Worm (Caenorhabditis elegans) whole organism, L2 larva: Measurements from ENCODE around the gene F25D1.3.

Source experiments
- C34F6.9 ChIP-seq: fragments of 150-350 bp; optimal IDR thresholded peaks from 2 replicates; lab custom pipeline; 2014; ENCODE audit warnings: missing biosample characterization, missing genetic modification characterization
- F13H6.1 ChIP-seq: sonication (generic microtip); optimal IDR thresholded peaks from 2 replicates; lab custom pipeline; 2016; ENCODE audit warnings: missing genetic modification characterization, missing compliant biosample characterization
- R02D3.7 ChIP-seq: fragments of 150-350 bp; optimal IDR thresholded peaks from 2 replicates; lab custom pipeline; 2014; ENCODE audit warnings: missing biosample characterization, missing genetic modification characterization
- Y55F3AM.14 ChIP-seq: fragments of 200-800 bp; sonication (Bioruptor generic); optimal IDR thresholded peaks from 2 replicates; lab custom pipeline; 2018; ENCODE audit warnings: mild to moderate bottlenecking, missing genetic modification characterization, missing compliant biosample characterization
- ZK546.5 ChIP-seq: sonication (generic microtip); optimal IDR thresholded peaks from 2 replicates; lab custom pipeline; 2017; ENCODE audit warnings: missing biosample characterization, missing genetic modification characterization
- aly-2 ChIP-seq: fragments of 150-350 bp; optimal IDR thresholded peaks from 2 replicates; lab custom pipeline; 2014; ENCODE audit warnings: missing biosample characterization, missing genetic modification characterization
- ama-1 ChIP-seq: fragments of 150-350 bp; optimal IDR thresholded peaks from 2 replicates; lab custom pipeline; 2018; ENCODE audit warnings: inconsistent platforms
- blmp-1 ChIP-seq: sonication (generic microtip); optimal IDR thresholded peaks from 2 replicates; lab custom pipeline; 2017; ENCODE audit warnings: missing genetic modification characterization, mild to moderate bottlenecking, missing compliant biosample characterization, antibody characterized with exemption, moderate library complexity; ENCODE audit not compliant: insufficient read depth
- ceh-82 ChIP-seq: fragments of 150-350 bp; optimal IDR thresholded peaks from 2 replicates; lab custom pipeline; 2014; ENCODE audit warnings: missing biosample characterization, missing genetic modification characterization
- elt-1 ChIP-seq: fragments of 150-350 bp; optimal IDR thresholded peaks from 2 replicates; lab custom pipeline; 2014; ENCODE audit warnings: missing biosample characterization, missing genetic modification characterization
- elt-3 ChIP-seq: sonication (generic microtip); optimal IDR thresholded peaks from 2 replicates; lab custom pipeline; 2017; ENCODE audit warnings: missing biosample characterization, missing genetic modification characterization
- fos-1 ChIP-seq: fragments of 150-350 bp; optimal IDR thresholded peaks from 2 replicates; lab custom pipeline; 2014; ENCODE audit warnings: missing biosample characterization, missing genetic modification characterization
- gmeb-1 ChIP-seq: fragments of 150-350 bp; optimal IDR thresholded peaks from 2 replicates; lab custom pipeline; 2014; ENCODE audit warnings: missing biosample characterization, missing genetic modification characterization
- lin-11 ChIP-seq: fragments of 150-350 bp; sonication (generic microtip); optimal IDR thresholded peaks from 2 replicates; lab custom pipeline; 2014; ENCODE audit warnings: missing biosample characterization, missing genetic modification characterization, inconsistent platforms, mixed read lengths
- lin-13 ChIP-seq: fragments of 150-350 bp; optimal IDR thresholded peaks from 2 replicates; lab custom pipeline; 2014; ENCODE audit warnings: missing biosample characterization, missing genetic modification reagents, missing genetic modification characterization
- lin-39 ChIP-seq: fragments of 150-350 bp; optimal IDR thresholded peaks from 2 replicates; lab custom pipeline; 2014; ENCODE audit warnings: missing biosample characterization, missing genetic modification reagents, missing genetic modification characterization
- lsy-2 ChIP-seq, 2 experiments: fragments of 150-350 bp in 1 of 2; sonication (generic microtip) in 1 of 2; optimal IDR thresholded peaks; 2 replicates each; lab custom pipeline; 2014 to 2017; ENCODE audit warnings: missing biosample characterization in 2 of 2, missing genetic modification characterization in 2 of 2
- mbf-1 ChIP-seq: sonication (generic microtip); optimal IDR thresholded peaks from 2 replicates; lab custom pipeline; 2017; ENCODE audit warnings: missing biosample characterization, missing genetic modification characterization
- nhr-10 ChIP-seq: sonication (generic microtip); optimal IDR thresholded peaks from 2 replicates; lab custom pipeline; 2017; ENCODE audit warnings: missing biosample characterization, missing genetic modification characterization
- nhr-11 ChIP-seq: fragments of 150-350 bp; optimal IDR thresholded peaks from 2 replicates; lab custom pipeline; 2014; ENCODE audit warnings: missing biosample characterization, missing genetic modification characterization
- nhr-12 ChIP-seq: fragments of 150-350 bp; optimal IDR thresholded peaks from 2 replicates; lab custom pipeline; 2014; ENCODE audit warnings: missing biosample characterization, missing genetic modification characterization
- nhr-129 ChIP-seq: fragments of 150-350 bp; optimal IDR thresholded peaks from 2 replicates; lab custom pipeline; 2014; ENCODE audit warnings: missing biosample characterization, missing genetic modification characterization
- nhr-21 ChIP-seq: fragments of 150-350 bp; optimal IDR thresholded peaks from 2 replicates; lab custom pipeline; 2014; ENCODE audit warnings: missing biosample characterization, missing genetic modification characterization
- nhr-23 ChIP-seq: fragments of 150-350 bp; optimal IDR thresholded peaks from 2 replicates; lab custom pipeline; 2014; ENCODE audit warnings: missing biosample characterization, missing genetic modification reagents, missing genetic modification characterization
- nhr-237 ChIP-seq: fragments of 150-350 bp; optimal IDR thresholded peaks from 2 replicates; lab custom pipeline; 2014; ENCODE audit warnings: missing biosample characterization, missing genetic modification characterization
- nhr-25 ChIP-seq: fragments of 150-350 bp; sonication (generic microtip); optimal IDR thresholded peaks from 3 replicates; lab custom pipeline; 2014; ENCODE audit warnings: missing biosample characterization, missing genetic modification characterization
- nhr-6 ChIP-seq: fragments of 150-350 bp; optimal IDR thresholded peaks from 2 replicates; lab custom pipeline; 2014; ENCODE audit warnings: missing biosample characterization, missing genetic modification characterization
- nhr-77 ChIP-seq: fragments of 150-350 bp; optimal IDR thresholded peaks from 2 replicates; lab custom pipeline; 2014; ENCODE audit warnings: missing biosample characterization, missing genetic modification characterization
- peb-1 ChIP-seq: fragments of 150-350 bp; optimal IDR thresholded peaks from 2 replicates; lab custom pipeline; 2014; ENCODE audit warnings: missing biosample characterization, missing genetic modification characterization
- sem-4 ChIP-seq: fragments of 150-350 bp; optimal IDR thresholded peaks from 2 replicates; lab custom pipeline; 2014; ENCODE audit warnings: missing biosample characterization, missing genetic modification reagents, missing genetic modification characterization
- skn-1 ChIP-seq: sonication (generic microtip); optimal IDR thresholded peaks from 2 replicates; lab custom pipeline; 2017; ENCODE audit warnings: missing biosample characterization, missing genetic modification characterization
- sma-3 ChIP-seq: sonication (generic microtip); optimal IDR thresholded peaks from 2 replicates; lab custom pipeline; 2016; ENCODE audit warnings: missing genetic modification reagents, missing genetic modification characterization, missing compliant biosample characterization
- sma-9 ChIP-seq, 2 experiments: fragments of 150-350 bp in 1 of 2; sonication (generic microtip) in 1 of 2; optimal IDR thresholded peaks; 2 replicates each; lab custom pipeline; 2014 to 2016; ENCODE audit warnings: missing genetic modification characterization in 2 of 2, mild to moderate bottlenecking in 1 of 2, missing biosample characterization in 1 of 2, missing compliant biosample characterization in 1 of 2, missing genetic modification reagents in 1 of 2, moderate library complexity in 1 of 2
- snpc-4 ChIP-seq: fragments of 150-350 bp; optimal IDR thresholded peaks from 2 replicates; lab custom pipeline; 2014; ENCODE audit warnings: missing biosample characterization, missing genetic modification characterization
- unc-39 ChIP-seq: fragments of 150-350 bp; optimal IDR thresholded peaks from 2 replicates; lab custom pipeline; 2014; ENCODE audit warnings: missing biosample characterization, missing genetic modification characterization
- unc-55 ChIP-seq: fragments of 150-350 bp; sonication (generic microtip); optimal IDR thresholded peaks from 3 replicates; lab custom pipeline; 2014; ENCODE audit warnings: missing biosample characterization, missing genetic modification reagents, missing genetic modification characterization
- unc-62 ChIP-seq: fragments of 150-350 bp; optimal IDR thresholded peaks from 2 replicates; lab custom pipeline; 2014; ENCODE audit warnings: missing biosample characterization, missing genetic modification reagents, missing genetic modification characterization
- zag-1 ChIP-seq: fragments of 150-350 bp; optimal IDR thresholded peaks from 2 replicates; lab custom pipeline; 2014; ENCODE audit warnings: missing biosample characterization, missing genetic modification characterization
- ztf-1 ChIP-seq: fragments of 200-800 bp; sonication (Bioruptor generic); conservative IDR thresholded peaks from 2 replicates; pipeline ENCODE4 v1.3.6; 2022; ENCODE audit warnings: missing genetic modification characterization, missing compliant biosample characterization
- ztf-11 ChIP-seq: sonication (generic microtip); optimal IDR thresholded peaks from 2 replicates; lab custom pipeline; 2017; ENCODE audit warnings: missing biosample characterization, missing genetic modification characterization
- ztf-4 ChIP-seq: fragments of 150-350 bp; optimal IDR thresholded peaks from 2 replicates; lab custom pipeline; 2014; ENCODE audit warnings: missing biosample characterization, missing genetic modification characterization

The F25D1.3 gene

ce11 chrV:10571523-10571922, 43.0 kb downstream of the F25D1.3 start:
- TF ChIP-seq nhr-77 (tag; lab: Kevin White, UChicago), result no peak
- TF ChIP-seq skn-1 (tag; lab: Kevin White, UChicago), result no peak
- no peak for TF ChIP-seq ztf-4 (tag; lab: Kevin White, UChicago)
- peak; percentile 21 for TF ChIP-seq sma-3
- no peak for TF ChIP-seq nhr-10
- no peak for TF ChIP-seq unc-39 (tag; lab: Kevin White, UChicago)
- no peak for TF ChIP-seq sma-9 (GFP tag; optimal IDR thresholded peaks at IDR 0.05; lab: Kevin White, UChicago)
- TF ChIP-seq sma-9 (tag; optimal IDR thresholded peaks at IDR 0.05; lab: Kevin White, UChicago), result no peak
- TF ChIP-seq lin-13, result no peak

- TF ChIP-seq nhr-23 (tag; lab: Kevin White, UChicago) (no peak), ztf-11 (tag; lab: Kevin White, UChicago) (no peak), unc-55 (GFP tag; lab: Kevin White, UChicago) (no peak), lsy-2 (tag; optimal IDR thresholded peaks at IDR 0.05; lab: Kevin White, UChicago) (no peak), lin-39 (no peak), C34F6.9 (tag; lab: Kevin White, UChicago) (no peak), elt-3 (tag; lab: Kevin White, UChicago) (no peak), aly-2 (tag; lab: Kevin White, UChicago) (no peak), sem-4 (tag; lab: Kevin White, UChicago) (no peak), Y55F3AM.14 (GFP tag; lab: Kevin White, UChicago) (no peak), F13H6.1 (tag; lab: Kevin White, UChicago) (no peak), nhr-237 (tag; lab: Kevin White, UChicago) (no peak), gmeb-1 (no peak), nhr-12 (tag; lab: Kevin White, UChicago) (no peak), nhr-10 (no peak), ceh-82 (tag; lab: Kevin White, UChicago) (no peak), snpc-4 (no peak), lin-13 (no peak), nhr-129 (no peak), ZK546.5 (tag; lab: Kevin White, UChicago) (no peak)
These were observed 44.1 kb downstream of the F25D1.3 start, which contains the start of gene del-6 for ce11 chrV:10572614-10573013. Gene del-6, plus strand, starts transcription at chrV:10572914.

DNA sequence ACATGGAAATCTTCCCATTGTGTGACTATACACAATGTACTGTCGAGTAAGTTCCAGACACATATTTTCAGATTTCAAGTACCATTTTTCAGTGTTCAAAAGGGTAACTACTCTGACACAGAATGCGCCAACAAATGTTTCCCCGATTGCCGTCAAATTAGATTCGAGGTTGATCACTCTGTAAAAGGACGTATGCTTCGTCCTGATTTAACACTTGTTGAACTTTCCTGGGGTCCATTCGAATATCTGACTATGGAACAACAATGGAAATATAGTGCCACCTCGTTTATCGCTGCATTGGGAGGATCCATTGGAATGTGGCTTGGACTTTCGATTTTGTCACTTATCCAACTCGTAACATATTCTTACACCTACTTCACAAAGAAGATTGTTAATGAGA, 45.7 kb downstream of the F25D1.3 start:
- TF ChIP-seq lsy-2 (tag; optimal IDR thresholded peaks at IDR 0.05; lab: Kevin White, UChicago) (no peak), nhr-237 (tag; lab: Kevin White, UChicago) (no peak), elt-1 (tag; lab: Kevin White, UChicago) (no peak), nhr-77 (tag; lab: Kevin White, UChicago) (no peak), ama-1 (lab: Kevin White, UChicago) (no peak), aly-2 (tag; lab: Kevin White, UChicago) (no peak), snpc-4 (no peak), ceh-82 (tag; lab: Kevin White, UChicago) (no peak), sma-3 (no peak), ztf-1 (GFP tag; lab: Robert Waterston, UW) (no peak), nhr-21 (no peak), F13H6.1 (tag; lab: Kevin White, UChicago) (no peak), nhr-129 (no peak), mbf-1 (tag; lab: Kevin White, UChicago) (no peak)

- no peak for TF ChIP-seq lin-39
- no peak for TF ChIP-seq aly-2 (tag; lab: Kevin White, UChicago)
- no peak for TF ChIP-seq unc-39 (tag; lab: Kevin White, UChicago)
- no peak for TF ChIP-seq nhr-10
- no peak for TF ChIP-seq nhr-129
- no peak for TF ChIP-seq snpc-4
- TF ChIP-seq nhr-25 (tag; lab: Kevin White, UChicago), result no peak
- no peak for TF ChIP-seq unc-62
- TF ChIP-seq nhr-11 (tag; lab: Kevin White, UChicago), result no peak
- no peak for TF ChIP-seq elt-3 (tag; lab: Kevin White, UChicago)
- no peak for TF ChIP-seq F13H6.1 (tag; lab: Kevin White, UChicago)
- no peak for TF ChIP-seq fos-1
- no peak for TF ChIP-seq mbf-1 (tag; lab: Kevin White, UChicago)
These were observed 47.8 kb downstream of the F25D1.3 start, which contains the start of gene vps-54 for ce11 chrV:10576319-10576718. Gene vps-54, minus strand, starts transcription at chrV:10576419.

DNA sequence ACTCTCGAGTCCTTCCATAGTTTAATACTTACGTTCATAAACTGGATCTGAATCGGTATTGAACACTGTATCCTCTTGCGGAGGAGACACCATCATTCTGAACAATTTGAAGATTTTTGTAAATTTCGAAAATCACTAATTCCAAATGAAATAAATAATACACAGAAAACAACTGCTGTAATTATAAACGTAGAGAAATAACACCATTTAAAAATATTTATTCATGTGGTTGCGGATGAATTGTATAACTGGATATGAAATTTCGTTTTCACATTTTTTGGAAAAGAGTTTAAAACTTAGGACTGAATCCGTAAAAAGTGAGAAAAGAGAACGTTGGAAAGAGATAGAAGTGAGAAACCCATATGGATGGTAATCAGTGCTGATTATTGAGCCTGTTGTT, 49.7 kb downstream of the F25D1.3 start, which contains the start of gene mics-1:
Gene mics-1 (minus strand): TSS at position 101 of the 400 bp plus-strand sequence.
- TF ChIP-seq nhr-237 (tag; lab: Kevin White, UChicago), result no peak
- TF ChIP-seq peb-1 (tag; lab: Kevin White, UChicago), result no peak
- no peak for TF ChIP-seq C34F6.9 (tag; lab: Kevin White, UChicago)
- TF ChIP-seq snpc-4, result no peak
- no peak for TF ChIP-seq nhr-6 (tag; lab: Kevin White, UChicago)
- no peak for TF ChIP-seq unc-62
- no peak for TF ChIP-seq lin-11
- TF ChIP-seq nhr-77 (tag; lab: Kevin White, UChicago), result no peak
- TF ChIP-seq ZK546.5 (tag; lab: Kevin White, UChicago), result no peak
- TF ChIP-seq nhr-23 (tag; lab: Kevin White, UChicago), result no peak
- TF ChIP-seq R02D3.7, result no peak
- TF ChIP-seq elt-1 (tag; lab: Kevin White, UChicago), result no peak
- TF ChIP-seq ztf-11 (tag; lab: Kevin White, UChicago), result no peak
- TF ChIP-seq ceh-82 (tag; lab: Kevin White, UChicago), result no peak
- TF ChIP-seq ztf-1 (GFP tag; lab: Robert Waterston, UW), result no peak
- TF ChIP-seq skn-1 (tag; lab: Kevin White, UChicago), result no peak
- no peak for TF ChIP-seq unc-55 (GFP tag; lab: Kevin White, UChicago)
- no peak for TF ChIP-seq blmp-1 (tag; lab: Kevin White, UChicago)
- TF ChIP-seq zag-1 (tag; lab: Kevin White, UChicago), result no peak
- TF ChIP-seq, all 48 proteins: peak for 0
